Fruit fly (Drosophila melanogaster) whole organism, adult: Measurements from ENCODE around the gene COX7B.

ENCODE experiments used
- CG11617 ChIP-seq: fragments of 200-800 bp; sonication (Bioruptor generic); optimal IDR thresholded peaks from 2 replicates; lab custom pipeline; 2017; ENCODE audit warnings: mild to moderate bottlenecking, missing biosample characterization, missing genetic modification reagents, missing genetic modification characterization
- CG12768 ChIP-seq: fragments of 200-800 bp; sonication (Bioruptor generic); optimal IDR thresholded peaks from 2 replicates; lab custom pipeline; 2017; ENCODE audit warnings: missing biosample characterization, missing genetic modification characterization, mild to moderate bottlenecking, moderate library complexity, missing genetic modification reagents
- CG14711 ChIP-seq: fragments of 200-800 bp; sonication (Bioruptor generic); optimal IDR thresholded peaks from 2 replicates; lab custom pipeline; 2018; ENCODE audit warnings: missing biosample characterization, mild to moderate bottlenecking, missing genetic modification characterization, moderate library complexity
- CG1620 ChIP-seq: fragments of 200-800 bp; sonication (Bioruptor generic); optimal IDR thresholded peaks from 2 replicates; lab custom pipeline; 2016; ENCODE audit warnings: missing biosample characterization, missing genetic modification characterization
- CG33017 ChIP-seq: fragments of 200-800 bp; sonication (Bioruptor generic); optimal IDR thresholded peaks from 2 replicates; lab custom pipeline; 2018; ENCODE audit warnings: missing biosample characterization, mild to moderate bottlenecking, missing genetic modification characterization, moderate library complexity
- CG5204 ChIP-seq: fragments of 200-800 bp; sonication (Bioruptor generic); optimal IDR thresholded peaks from 2 replicates; lab custom pipeline; 2016; ENCODE audit warnings: missing biosample characterization, missing genetic modification characterization
- CG7045 ChIP-seq: fragments of 200-800 bp; sonication (Bioruptor generic); optimal IDR thresholded peaks from 2 replicates; lab custom pipeline; 2017; ENCODE audit warnings: missing biosample characterization, mild to moderate bottlenecking, missing genetic modification characterization
- CG7101 ChIP-seq: fragments of 200-800 bp; sonication (Bioruptor generic); optimal IDR thresholded peaks from 2 replicates; lab custom pipeline; 2018; ENCODE audit warnings: missing biosample characterization, mild to moderate bottlenecking, missing genetic modification characterization, moderate library complexity
- Clk ChIP-seq: fragments of 200-800 bp; sonication (Bioruptor generic); optimal IDR thresholded peaks from 2 replicates; lab custom pipeline; 2017; ENCODE audit warnings: missing biosample characterization, missing genetic modification characterization
- Crg-1 ChIP-seq: fragments of 200-800 bp; sonication (Bioruptor generic); optimal IDR thresholded peaks from 2 replicates; lab custom pipeline; 2016; ENCODE audit warnings: missing biosample characterization, missing genetic modification characterization
- Hr96 ChIP-seq: fragments of 200-800 bp; sonication (Bioruptor generic); optimal IDR thresholded peaks from 2 replicates; lab custom pipeline; 2016; ENCODE audit warnings: missing biosample characterization, missing genetic modification characterization
- Mnt ChIP-seq: fragments of 200-800 bp; sonication (Bioruptor generic); optimal IDR thresholded peaks from 2 replicates; lab custom pipeline; 2016; ENCODE audit warnings: missing biosample characterization, mild to moderate bottlenecking, missing genetic modification characterization
- bab1 ChIP-seq: fragments of 200-800 bp; sonication (Bioruptor generic); optimal IDR thresholded peaks from 3 replicates; lab custom pipeline; 2019; ENCODE audit warnings: missing biosample characterization, mild to moderate bottlenecking, missing genetic modification characterization, moderate library complexity
- cic ChIP-seq: fragments of 200-800 bp; sonication (Bioruptor generic); optimal IDR thresholded peaks from 2 replicates; lab custom pipeline; 2017; ENCODE audit warnings: missing biosample characterization, mild to moderate bottlenecking, missing genetic modification characterization, moderate library complexity
- cnc ChIP-seq, 2 experiments: fragments of >200 bp; optimal IDR thresholded peaks; 2 replicates each; lab custom pipeline; 2017
- kay ChIP-seq: fragments of 200-800 bp; sonication (Bioruptor generic); peaks from one replicate; lab custom pipeline; 2016; ENCODE audit warnings: missing biosample characterization, missing genetic modification characterization, borderline replicate concordance
- ovo ChIP-seq: fragments of 200-800 bp; sonication (Bioruptor generic); optimal IDR thresholded peaks from 2 replicates; lab custom pipeline; 2016; ENCODE audit warnings: missing biosample characterization, missing genetic modification characterization
- pad ChIP-seq: fragments of 200-800 bp; sonication (Bioruptor generic); optimal IDR thresholded peaks from 3 replicates; lab custom pipeline; 2017; ENCODE audit warnings: missing biosample characterization, missing genetic modification characterization, mild to moderate bottlenecking, moderate library complexity, missing genetic modification reagents
- tj ChIP-seq: fragments of 200-800 bp; sonication (Bioruptor generic); optimal IDR thresholded peaks from 3 replicates; lab custom pipeline; 2017; ENCODE audit warnings: missing biosample characterization, mild to moderate bottlenecking, missing genetic modification characterization, moderate library complexity
- toe ChIP-seq: fragments of 200-800 bp; sonication (Bioruptor generic); optimal IDR thresholded peaks from 2 replicates; lab custom pipeline; 2016; ENCODE audit warnings: missing biosample characterization, missing genetic modification characterization

COX7B gene

dm6 chr3L:17407073-17407472 is 18.2 kb upstream of the COX7B start:
- TF ChIP-seq cnc (optimal IDR thresholded peaks at IDR 0.05; lab: Kevin White, UChicago) (no peak), CG5204 (GFP tag; lab: Kevin White, UChicago) (no peak), Clk (GFP tag; lab: Kevin White, UChicago) (no peak), bab1 (GFP tag; lab: Kevin White, UChicago) (no peak), Crg-1 (GFP tag; lab: Kevin White, UChicago) (no peak), CG7101 (tag; lab: Kevin White, UChicago) (no peak), CG7045 (GFP tag; lab: Kevin White, UChicago) (no peak), ovo (GFP tag; lab: Kevin White, UChicago) (no peak), Mnt (GFP tag; lab: Kevin White, UChicago) (no peak), kay (no peak), CG11617 (GFP tag; lab: Kevin White, UChicago) (no peak), tj (GFP tag; lab: Kevin White, UChicago) (no peak), pad (no peak), CG1620 (GFP tag; lab: Kevin White, UChicago) (no peak), toe (GFP tag; lab: Kevin White, UChicago) (no peak), CG33017 (tag; lab: Kevin White, UChicago) (no peak), CG14711 (tag; lab: Kevin White, UChicago) (no peak), Hr96 (GFP tag; lab: Kevin White, UChicago) (no peak)

DNA sequence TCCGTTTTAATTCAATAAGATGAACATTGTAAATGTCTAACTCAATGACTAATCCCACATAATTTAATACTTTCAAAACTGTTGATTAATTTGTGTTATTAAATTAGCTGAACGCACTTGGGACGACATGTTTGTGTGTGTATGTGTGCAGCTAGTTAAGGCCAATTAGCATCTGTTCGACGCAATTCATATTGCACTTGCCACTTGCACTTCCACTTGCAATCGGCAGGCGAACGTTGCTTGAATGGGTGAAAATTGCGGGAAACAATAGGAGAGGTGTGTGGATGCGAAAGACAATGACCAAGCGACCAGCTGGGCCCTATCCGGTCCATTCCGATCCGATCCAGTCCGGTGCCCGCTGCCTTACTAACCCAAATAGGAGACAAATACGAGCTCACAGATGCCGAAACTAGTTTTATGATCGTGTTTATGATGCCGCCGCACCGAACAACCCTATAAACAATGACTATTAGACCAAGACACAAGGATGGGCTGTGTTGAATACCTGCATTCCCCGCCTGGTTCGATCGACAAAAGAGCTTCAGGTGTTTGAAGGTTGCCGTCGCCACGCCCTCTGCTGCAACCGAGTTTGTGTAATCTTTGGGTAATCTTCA is 17.7 kb upstream of the COX7B start:
- TF ChIP-seq Hr96 (GFP tag; lab: Kevin White, UChicago): no peak
- no peak for TF ChIP-seq ovo (GFP tag; lab: Kevin White, UChicago)
- TF ChIP-seq CG11617 (GFP tag; lab: Kevin White, UChicago): no peak

- TF ChIP-seq tj (GFP tag; lab: Kevin White, UChicago) (peak; percentile 54), CG14711 (tag; lab: Kevin White, UChicago) (no peak)
Measured at dm6 chr3L:17411273-17411672, 14.0 kb upstream of the COX7B start.

DNA sequence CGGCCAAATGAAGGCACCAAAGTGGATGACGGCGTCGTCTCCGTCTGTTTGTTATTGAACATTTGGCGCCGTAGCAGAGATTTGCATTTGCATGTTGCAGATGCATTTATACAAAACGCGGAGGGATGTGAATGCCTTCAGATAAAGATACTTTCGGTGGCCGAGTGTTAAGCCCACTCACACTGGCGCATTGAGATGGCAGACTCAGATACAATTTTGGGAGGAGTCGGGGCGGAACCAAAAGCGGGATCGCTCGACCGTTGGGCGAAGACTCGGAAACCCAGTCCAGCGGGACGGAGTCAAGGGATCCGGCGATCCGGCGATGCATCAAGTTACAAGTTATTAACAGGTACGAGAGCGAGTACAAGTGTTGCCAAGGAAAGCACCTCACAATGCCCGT is 13.1 kb upstream of the COX7B start:
- TF ChIP-seq tj (GFP tag; lab: Kevin White, UChicago): no peak
- no peak for TF ChIP-seq bab1 (GFP tag; lab: Kevin White, UChicago)
- no peak for TF ChIP-seq cic (GFP tag; lab: Kevin White, UChicago)
- TF ChIP-seq CG33017 (tag; lab: Kevin White, UChicago): no peak
- TF ChIP-seq CG5204 (GFP tag; lab: Kevin White, UChicago): no peak
- TF ChIP-seq kay: no peak
- TF ChIP-seq CG1620 (GFP tag; lab: Kevin White, UChicago): no peak
- no peak for TF ChIP-seq ovo (GFP tag; lab: Kevin White, UChicago)

DNA sequence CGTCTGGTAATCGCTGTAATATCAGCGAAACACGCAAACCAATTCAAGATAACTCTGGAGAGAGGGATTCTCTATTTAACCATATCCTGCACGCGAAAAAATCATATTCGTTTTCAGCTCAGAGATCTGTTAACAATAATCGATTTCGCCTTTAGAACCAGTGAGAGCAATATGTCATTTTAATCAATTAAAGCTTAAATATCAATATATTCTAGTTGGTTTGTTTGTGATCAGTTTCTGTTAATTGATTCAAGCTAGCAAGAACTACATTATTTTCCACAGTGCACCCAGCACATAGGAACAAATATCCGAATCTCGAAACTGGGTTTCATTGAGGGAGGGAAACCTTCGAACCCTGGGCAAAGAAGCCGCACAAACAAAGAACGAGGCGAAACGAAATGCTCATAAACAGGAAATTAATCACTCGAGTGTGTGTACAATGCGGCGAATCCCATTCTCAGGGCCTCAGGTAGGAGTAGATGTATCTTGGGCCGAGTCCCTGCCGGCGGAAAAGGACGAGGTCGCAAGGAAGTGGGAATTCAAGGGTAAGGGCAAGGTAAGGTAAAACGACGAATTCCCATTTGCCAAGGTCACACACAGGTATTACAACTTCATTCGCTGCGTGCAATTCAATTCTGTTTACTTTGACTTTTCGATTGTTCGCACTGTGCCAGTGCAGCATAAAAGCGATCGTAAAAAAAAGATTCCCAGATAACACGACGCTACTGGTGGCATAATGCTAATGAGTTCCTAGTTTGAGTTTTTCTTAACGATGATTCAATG is 9.1 kb upstream of the COX7B start:
- TF ChIP-seq Hr96 (GFP tag; lab: Kevin White, UChicago) (no peak), cnc (optimal IDR thresholded peaks at IDR 0.05; lab: Kevin White, UChicago) (no peak), kay (no peak), CG7045 (GFP tag; lab: Kevin White, UChicago) (no peak), Clk (GFP tag; lab: Kevin White, UChicago) (no peak), toe (GFP tag; lab: Kevin White, UChicago) (no peak), CG5204 (GFP tag; lab: Kevin White, UChicago) (no peak), ovo (GFP tag; lab: Kevin White, UChicago) (no peak), CG14711 (tag; lab: Kevin White, UChicago) (no peak), Mnt (GFP tag; lab: Kevin White, UChicago) (no peak)

DNA sequence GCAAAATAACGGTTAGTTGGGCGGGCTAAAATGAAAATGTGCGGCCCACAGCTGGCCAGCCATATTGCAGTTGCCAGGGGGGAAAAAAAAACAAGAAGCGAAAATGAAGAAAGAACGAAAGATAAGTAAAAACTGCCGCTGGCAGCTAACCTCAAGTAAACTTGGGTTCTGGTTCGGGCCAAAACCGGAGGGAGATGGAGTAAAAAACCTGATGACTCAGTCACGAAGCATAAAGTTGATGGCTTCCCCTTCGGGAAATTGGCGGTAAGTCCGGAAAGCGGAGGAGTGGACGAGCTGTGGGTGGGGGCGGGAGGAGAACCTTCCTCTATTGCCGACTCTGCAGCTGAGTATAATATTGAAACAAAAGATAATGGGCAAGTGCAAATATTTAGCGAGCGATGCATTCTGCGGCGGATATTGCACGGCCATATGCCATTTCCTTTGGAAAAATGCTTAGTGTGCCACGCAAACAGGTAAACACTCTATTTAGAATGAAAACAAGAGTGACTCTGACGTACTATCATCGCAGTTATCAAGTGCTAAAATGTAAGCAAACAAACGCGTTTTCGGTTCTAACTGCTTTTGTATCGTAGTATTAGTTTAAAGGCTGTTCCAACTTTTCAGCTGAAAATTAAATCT is 6.1 kb upstream of the COX7B start:
- no peak for TF ChIP-seq toe (GFP tag; lab: Kevin White, UChicago)
- TF ChIP-seq bab1 (GFP tag; lab: Kevin White, UChicago): no peak
- peak; percentile 46 for TF ChIP-seq Crg-1 (GFP tag; lab: Kevin White, UChicago)
- no peak for TF ChIP-seq CG1620 (GFP tag; lab: Kevin White, UChicago)
- TF ChIP-seq cnc (optimal IDR thresholded peaks at IDR 0.05; lab: Kevin White, UChicago): no peak
- TF ChIP-seq Mnt (GFP tag; lab: Kevin White, UChicago): no peak
- TF ChIP-seq CG33017 (tag; lab: Kevin White, UChicago): peak; percentile 29
- TF ChIP-seq Hr96 (GFP tag; lab: Kevin White, UChicago): no peak
- TF ChIP-seq CG12768 (GFP tag; lab: Kevin White, UChicago): peak; percentile 56
- TF ChIP-seq CG7101 (tag; lab: Kevin White, UChicago): peak; percentile 32
- TF ChIP-seq tj (GFP tag; lab: Kevin White, UChicago): peak; percentile 90
- peak; percentile 33 for TF ChIP-seq cic (GFP tag; lab: Kevin White, UChicago)
- TF ChIP-seq CG14711 (tag; lab: Kevin White, UChicago): peak; percentile 18
- TF ChIP-seq CG5204 (GFP tag; lab: Kevin White, UChicago): no peak
- TF ChIP-seq kay: peak; percentile 76
- no peak for TF ChIP-seq ovo (GFP tag; lab: Kevin White, UChicago)
- TF ChIP-seq CG11617 (GFP tag; lab: Kevin White, UChicago): peak; percentile 22
- TF ChIP-seq pad: peak; percentile 27
- no peak for TF ChIP-seq Clk (GFP tag; lab: Kevin White, UChicago)
- TF ChIP-seq CG7045 (GFP tag; lab: Kevin White, UChicago): peak; percentile 10
